Worm (Caenorhabditis elegans) whole organism, early embryonic: ENCODE results near the gene srh-245.

Experiments used
- B0310.2 ChIP-seq: sonication (generic microtip); optimal IDR thresholded peaks from 2 replicates; lab custom pipeline; 2016; ENCODE audit warnings: mild to moderate bottlenecking, missing genetic modification characterization, missing compliant biosample characterization
- F13C5.2 ChIP-seq: sonication (generic microtip); optimal IDR thresholded peaks from 2 replicates; lab custom pipeline; 2017; ENCODE audit warnings: mild to moderate bottlenecking, missing genetic modification characterization, inconsistent platforms, missing compliant biosample characterization
- aly-1 ChIP-seq: sonication (generic microtip); optimal IDR thresholded peaks from 2 replicates; lab custom pipeline; 2016; ENCODE audit warnings: missing genetic modification characterization, missing compliant biosample characterization
- ama-1 ChIP-seq: fragments of 150-350 bp; optimal IDR thresholded peaks from 2 replicates; lab custom pipeline; 2014
- ceh-13 ChIP-seq: fragments of 200-800 bp; sonication (Bioruptor generic); optimal IDR thresholded peaks from 2 replicates; lab custom pipeline; 2018; ENCODE audit warnings: mild to moderate bottlenecking, missing genetic modification characterization, missing compliant biosample characterization
- ceh-36 ChIP-seq: sonication (generic microtip); optimal IDR thresholded peaks from 2 replicates; lab custom pipeline; 2016; ENCODE audit warnings: missing genetic modification characterization, inconsistent platforms, missing compliant biosample characterization
- ets-7 ChIP-seq: sonication (generic microtip); optimal IDR thresholded peaks from 2 replicates; lab custom pipeline; 2016; ENCODE audit warnings: missing genotype, missing genetic modification characterization, missing compliant biosample characterization
- flt-1 ChIP-seq: fragments of 200-800 bp; sonication (Bioruptor generic); IDR thresholded peaks from 2 replicates; pipeline ENCODE4 v1.3.6; 2022; ENCODE audit warnings: missing genetic modification characterization, missing compliant biosample characterization
- hmbx-1 ChIP-seq: sonication (generic microtip); optimal IDR thresholded peaks from 2 replicates; lab custom pipeline; 2016; ENCODE audit warnings: mild to moderate bottlenecking, missing genetic modification characterization, missing compliant biosample characterization
- hmg-4 ChIP-seq: fragments of 200-800 bp; sonication (Bioruptor generic); optimal IDR thresholded peaks from 2 replicates; lab custom pipeline; 2018; ENCODE audit warnings: mild to moderate bottlenecking, missing genetic modification characterization, missing compliant biosample characterization
- hnd-1 ChIP-seq: sonication (generic microtip); optimal IDR thresholded peaks from 2 replicates; lab custom pipeline; 2016; ENCODE audit warnings: missing genetic modification characterization, missing compliant biosample characterization
- pes-1 ChIP-seq: fragments of 200-800 bp; sonication (Bioruptor generic); IDR thresholded peaks from 2 replicates; pipeline ENCODE4 v1.3.6; 2022; ENCODE audit warnings: missing genetic modification reagents, missing genetic modification characterization, missing compliant biosample characterization
- scrt-1 ChIP-seq: fragments of 200-800 bp; sonication (Bioruptor generic); IDR thresholded peaks from 2 replicates; pipeline ENCODE4 v1.3.6; 2022; ENCODE audit warnings: missing genetic modification characterization, missing compliant biosample characterization
- sea-1 ChIP-seq: fragments of 200-800 bp; sonication (Bioruptor generic); conservative IDR thresholded peaks from 2 replicates; pipeline ENCODE4 v1.3.6; 2022; ENCODE audit warnings: missing genetic modification characterization, missing compliant biosample characterization
- tbx-11 ChIP-seq: fragments of 200-800 bp; sonication (Bioruptor generic); IDR thresholded peaks from 2 replicates; pipeline ENCODE4 v1.3.6; 2022; ENCODE audit warnings: missing genetic modification characterization, missing compliant biosample characterization
- tbx-37 ChIP-seq: fragments of 200-800 bp; sonication (Bioruptor generic); conservative IDR thresholded peaks from 2 replicates; pipeline ENCODE4 v1.3.6; 2022; ENCODE audit warnings: missing genetic modification reagents, missing genetic modification characterization, missing compliant biosample characterization
- tra-4 ChIP-seq: sonication (generic microtip); optimal IDR thresholded peaks from 2 replicates; lab custom pipeline; 2017; ENCODE audit warnings: missing genetic modification characterization, missing compliant biosample characterization

Gene srh-245

ce11 chrV:655823-656222 is at the start of gene srh-245:
Gene srh-245 (minus strand): TSS chrV:655923.
- no peak for TF ChIP-seq aly-1 (tag; lab: Kevin White, UChicago)
- TF ChIP-seq tra-4 (tag; lab: Kevin White, UChicago) = no peak

- no peak for TF ChIP-seq hmg-4
- no peak for TF ChIP-seq pes-1 (GFP tag; lab: Robert Waterston, UW)
- TF ChIP-seq B0310.2 (tag; lab: Kevin White, UChicago) = no peak
- TF ChIP-seq tra-4 (tag; lab: Kevin White, UChicago) = no peak
- no peak for TF ChIP-seq ceh-36
- no peak for TF ChIP-seq ets-7 (tag; lab: Kevin White, UChicago)
- TF ChIP-seq hnd-1 (tag; lab: Kevin White, UChicago) = no peak
- TF ChIP-seq ceh-13 (GFP tag; lab: Kevin White, UChicago) = no peak
- TF ChIP-seq ama-1 = no peak
- TF ChIP-seq tbx-11 (GFP tag; lab: Robert Waterston, UW) = no peak
- TF ChIP-seq F13C5.2 (tag; lab: Kevin White, UChicago) = no peak
- TF ChIP-seq flt-1 (GFP tag; lab: Robert Waterston, UW) = no peak
- TF ChIP-seq aly-1 (tag; lab: Kevin White, UChicago) = no peak
- TF ChIP-seq scrt-1 (GFP tag; lab: Robert Waterston, UW) = no peak
- TF ChIP-seq tbx-37 = no peak
- no peak for TF ChIP-seq sea-1 (GFP tag; lab: Robert Waterston, UW)
- no peak for TF ChIP-seq hmbx-1 (tag; lab: Kevin White, UChicago)
These were observed 46.5 kb upstream of the srh-245 start, which contains the start of gene srbc-37 for ce11 chrV:702260-702659. Gene srbc-37 (plus strand): TSS chrV:702560.

- TF ChIP-seq hmbx-1 (tag; lab: Kevin White, UChicago) (no peak), B0310.2 (tag; lab: Kevin White, UChicago) (no peak)
These were observed 43.9 kb upstream of the srh-245 start, which contains the start of the genes ugt-29 and srx-5 for ce11 chrV:699489-700129. Gene ugt-29 (minus strand): TSS chrV:699589. Gene srx-5 (plus strand): TSS chrV:700079.

ce11 chrV:699051-699450 is 43.3 kb upstream of the srh-245 start:
- TF ChIP-seq F13C5.2 (tag; lab: Kevin White, UChicago) = no peak
- TF ChIP-seq tra-4 (tag; lab: Kevin White, UChicago) = no peak
- no peak for TF ChIP-seq aly-1 (tag; lab: Kevin White, UChicago)
- TF ChIP-seq ceh-13 (GFP tag; lab: Kevin White, UChicago) = no peak
- no peak for TF ChIP-seq hnd-1 (tag; lab: Kevin White, UChicago)
- no peak for TF ChIP-seq hmg-4

- TF ChIP-seq sea-1 (GFP tag; lab: Robert Waterston, UW) = no peak
- TF ChIP-seq ceh-13 (GFP tag; lab: Kevin White, UChicago) = no peak
- TF ChIP-seq B0310.2 (tag; lab: Kevin White, UChicago) = no peak
- no peak for TF ChIP-seq ceh-36
- no peak for TF ChIP-seq F13C5.2 (tag; lab: Kevin White, UChicago)
- TF ChIP-seq ets-7 (tag; lab: Kevin White, UChicago) = no peak
- TF ChIP-seq aly-1 (tag; lab: Kevin White, UChicago) = no peak
- TF ChIP-seq pes-1 (GFP tag; lab: Robert Waterston, UW) = no peak
These were observed 40.2 kb upstream of the srh-245 start, which contains the start of gene srj-52 for ce11 chrV:695914-696313. Gene srj-52 (minus strand): TSS chrV:696014.

- TF ChIP-seq tbx-37 = no peak
- TF ChIP-seq ceh-36 = no peak
- no peak for TF ChIP-seq sea-1 (GFP tag; lab: Robert Waterston, UW)
- no peak for TF ChIP-seq hnd-1 (tag; lab: Kevin White, UChicago)
- TF ChIP-seq aly-1 (tag; lab: Kevin White, UChicago) = no peak
- no peak for TF ChIP-seq hmbx-1 (tag; lab: Kevin White, UChicago)
- no peak for TF ChIP-seq tra-4 (tag; lab: Kevin White, UChicago)
These were observed 38.9 kb upstream of the srh-245 start, which contains the start of gene srj-53 for ce11 chrV:694625-695024. Gene srj-53 (minus strand): TSS chrV:694725.

- no peak for TF ChIP-seq ceh-13 (GFP tag; lab: Kevin White, UChicago)
- TF ChIP-seq tbx-37 = no peak
- TF ChIP-seq sea-1 (GFP tag; lab: Robert Waterston, UW) = no peak
- no peak for TF ChIP-seq aly-1 (tag; lab: Kevin White, UChicago)
- TF ChIP-seq tbx-11 (GFP tag; lab: Robert Waterston, UW) = no peak
- TF ChIP-seq tra-4 (tag; lab: Kevin White, UChicago) = no peak
- TF ChIP-seq ama-1 = no peak
- TF ChIP-seq scrt-1 (GFP tag; lab: Robert Waterston, UW) = no peak
- TF ChIP-seq pes-1 (GFP tag; lab: Robert Waterston, UW) = no peak
- TF ChIP-seq F13C5.2 (tag; lab: Kevin White, UChicago) = no peak
- TF ChIP-seq hmbx-1 (tag; lab: Kevin White, UChicago) = no peak
- no peak for TF ChIP-seq ceh-36
- no peak for TF ChIP-seq B0310.2 (tag; lab: Kevin White, UChicago)
These were observed 37.1 kb upstream of the srh-245 start, which contains the start of gene srx-4 for ce11 chrV:692720-693422. Gene srx-4 (minus strand): TSS chrV:692770.

ce11 chrV:689538-689937 is 33.8 kb upstream of the srh-245 start:
- TF ChIP-seq sea-1 (GFP tag; lab: Robert Waterston, UW) (no peak), flt-1 (GFP tag; lab: Robert Waterston, UW) (no peak), tbx-37 (no peak), ama-1 (no peak), ceh-36 (no peak), aly-1 (tag; lab: Kevin White, UChicago) (no peak), B0310.2 (tag; lab: Kevin White, UChicago) (no peak), scrt-1 (GFP tag; lab: Robert Waterston, UW) (no peak)
